Fruit fly (Drosophila melanogaster) S2 (cell line): ENCODE measurements around the gene Usp30.

Source experiments
- CG8478 ChIP-seq: fragments of >200 bp; optimal IDR thresholded peaks from 2 replicates; lab custom pipeline; 2018
- CTCF ChIP-seq, 2 experiments: fragments of >200 bp; optimal IDR thresholded peaks; 2 replicates each; lab custom pipeline; 2018

- TF ChIP-seq CG8478 (lab: Kevin White, UChicago) (no peak), CTCF (optimal IDR thresholded peaks at IDR 0.05; lab: Kevin White, UChicago) (no peak)
Measured at dm6 chrX:5866095-5866494, 13.5 kb downstream of the Usp30 start.
